Fruit fly (Drosophila melanogaster) whole organism, embryonic: ENCODE measurements around the gene isoQC.

Experiments used
- ATbp ChIP-seq: fragments of 200-800 bp; sonication (Bioruptor generic); optimal IDR thresholded peaks from 2 replicates; lab custom pipeline; 2017; ENCODE audit warnings: missing biosample characterization, mild to moderate bottlenecking, missing genetic modification characterization, missing genetic modification reagents
- B-H2 ChIP-seq: fragments of 200-800 bp; sonication (Bioruptor generic); optimal IDR thresholded peaks from 2 replicates; lab custom pipeline; 2018; ENCODE audit warnings: missing biosample characterization, mild to moderate bottlenecking, missing genetic modification characterization
- C15 ChIP-seq: fragments of 200-800 bp; sonication (Bioruptor generic); IDR thresholded peaks from 3 replicates; pipeline ENCODE4 v1.3.6; 2022; ENCODE audit warnings: missing biosample characterization, missing genetic modification characterization
- CG10209 ChIP-seq: fragments of 200-800 bp; sonication (Bioruptor generic); optimal IDR thresholded peaks from 3 replicates; lab custom pipeline; 2017; ENCODE audit warnings: missing biosample characterization, mild to moderate bottlenecking, missing genetic modification characterization, missing genetic modification reagents
- CG10431 ChIP-seq: fragments of 200-800 bp; sonication (Bioruptor generic); optimal IDR thresholded peaks from 3 replicates; lab custom pipeline; 2018; ENCODE audit warnings: missing biosample characterization, mild to moderate bottlenecking, missing genetic modification characterization
- CG11247 ChIP-seq: fragments of 200-800 bp; sonication (Bioruptor generic); IDR thresholded peaks from 2 replicates; pipeline ENCODE4 v1.3.6; 2022; ENCODE audit warnings: missing biosample characterization, missing genetic modification characterization
- CG11504 ChIP-seq: fragments of 200-800 bp; sonication (Bioruptor generic); optimal IDR thresholded peaks from 3 replicates; lab custom pipeline; 2019; ENCODE audit warnings: missing biosample characterization, mild to moderate bottlenecking, missing genetic modification characterization, moderate library complexity
- CG13424 ChIP-seq: fragments of 200-800 bp; sonication (Bioruptor generic); optimal IDR thresholded peaks from 2 replicates; lab custom pipeline; 2019; ENCODE audit warnings: missing biosample characterization, mild to moderate bottlenecking, missing genetic modification characterization, moderate library complexity
- CG13894 ChIP-seq: fragments of 200-800 bp; sonication (Bioruptor generic); optimal IDR thresholded peaks from 3 replicates; lab custom pipeline; 2018; ENCODE audit warnings: missing biosample characterization, mild to moderate bottlenecking, missing genetic modification characterization, moderate library complexity
- CG15011 ChIP-seq: fragments of 200-800 bp; sonication (Bioruptor generic); optimal IDR thresholded peaks from 3 replicates; lab custom pipeline; 2018; ENCODE audit warnings: missing biosample characterization, mild to moderate bottlenecking, missing genetic modification characterization
- CG15696 ChIP-seq: fragments of 200-800 bp; sonication (Bioruptor generic); optimal IDR thresholded peaks from 2 replicates; lab custom pipeline; 2019; ENCODE audit warnings: missing biosample characterization, mild to moderate bottlenecking, missing genetic modification characterization, moderate library complexity
- CG1647 ChIP-seq: fragments of 200-800 bp; sonication (Bioruptor generic); optimal IDR thresholded peaks from 3 replicates; lab custom pipeline; 2016; ENCODE audit warnings: missing biosample characterization, missing genetic modification characterization
- CG2889 ChIP-seq: fragments of 200-800 bp; sonication (Bioruptor generic); IDR thresholded peaks from 3 replicates; pipeline ENCODE4 v1.3.6; 2022; ENCODE audit warnings: missing biosample characterization, missing genetic modification characterization
- CG4328 ChIP-seq: fragments of 200-800 bp; sonication (Bioruptor generic); optimal IDR thresholded peaks from 3 replicates; lab custom pipeline; 2017; ENCODE audit warnings: missing biosample characterization, missing genetic modification reagents, missing genetic modification characterization
- CG6791 ChIP-seq: fragments of 200-800 bp; sonication (Bioruptor generic); IDR thresholded peaks from 3 replicates; pipeline ENCODE4 v1.3.6; 2022; ENCODE audit warnings: missing biosample characterization, missing genetic modification characterization; ENCODE audit not compliant: partially characterized antibody
- CG6854 ChIP-seq: fragments of 200-800 bp; sonication (Bioruptor generic); optimal IDR thresholded peaks from 3 replicates; lab custom pipeline; 2017; ENCODE audit warnings: missing biosample characterization, mild to moderate bottlenecking, missing genetic modification characterization
- CG7928 ChIP-seq: fragments of 200-800 bp; sonication (Bioruptor generic); optimal IDR thresholded peaks from 2 replicates; lab custom pipeline; 2017; ENCODE audit warnings: missing biosample characterization, mild to moderate bottlenecking, missing genetic modification characterization
- CG8944 ChIP-seq: fragments of 200-800 bp; sonication (Bioruptor generic); optimal IDR thresholded peaks from 3 replicates; lab custom pipeline; 2016; ENCODE audit warnings: missing biosample characterization, missing genetic modification characterization
- CG9437 ChIP-seq: fragments of 200-800 bp; sonication (Bioruptor generic); optimal IDR thresholded peaks from 2 replicates; lab custom pipeline; 2018; ENCODE audit warnings: missing biosample characterization, mild to moderate bottlenecking, missing genetic modification characterization
- Dad ChIP-seq: fragments of 200-800 bp; sonication (Bioruptor generic); optimal IDR thresholded peaks from 3 replicates; lab custom pipeline; 2016; ENCODE audit warnings: missing biosample characterization, missing genetic modification characterization
- Dip3 ChIP-seq: fragments of 200-800 bp; sonication (Bioruptor generic); optimal IDR thresholded peaks from 3 replicates; lab custom pipeline; 2016; ENCODE audit warnings: missing biosample characterization, missing genetic modification characterization
- Ets97D ChIP-seq: fragments of 200-800 bp; sonication (Bioruptor generic); optimal IDR thresholded peaks from 3 replicates; lab custom pipeline; 2016; ENCODE audit warnings: missing biosample characterization, missing genetic modification characterization
- Fer3 ChIP-seq: fragments of 200-800 bp; sonication (Bioruptor generic); optimal IDR thresholded peaks from 2 replicates; lab custom pipeline; 2018; ENCODE audit warnings: missing biosample characterization, mild to moderate bottlenecking, missing genetic modification characterization, moderate library complexity
- H15 ChIP-seq: fragments of 200-800 bp; sonication (Bioruptor generic); IDR thresholded peaks from 3 replicates; pipeline ENCODE4 v1.3.6; 2022; ENCODE audit warnings: missing biosample characterization, missing genetic modification characterization
- HLH54F ChIP-seq: fragments of 200-800 bp; sonication (Bioruptor generic); optimal IDR thresholded peaks from 3 replicates; lab custom pipeline; 2016; ENCODE audit warnings: missing biosample characterization, missing genetic modification characterization
- Hr3 ChIP-seq: fragments of 200-800 bp; sonication (Bioruptor generic); optimal IDR thresholded peaks from 3 replicates; lab custom pipeline; 2016; ENCODE audit warnings: missing biosample characterization, missing genetic modification characterization
- MESR4 ChIP-seq: fragments of 200-800 bp; sonication (Bioruptor generic); optimal IDR thresholded peaks from 2 replicates; lab custom pipeline; 2018; ENCODE audit warnings: missing biosample characterization, mild to moderate bottlenecking, missing genetic modification characterization, moderate library complexity
- Myb ChIP-seq: fragments of 200-800 bp; sonication (Bioruptor generic); optimal IDR thresholded peaks from 2 replicates; lab custom pipeline; 2016; ENCODE audit warnings: missing biosample characterization, missing genetic modification characterization
- Scr ChIP-seq: fragments of 200-800 bp; sonication (Bioruptor generic); IDR thresholded peaks from 2 replicates; pipeline ENCODE4 v1.3.6; 2022; ENCODE audit warnings: missing biosample characterization, missing genetic modification characterization; ENCODE audit not compliant: partially characterized antibody
- Stat92E ChIP-seq, 3 experiments: fragments of >200 bp in 2 of 3; fragments of 200-800 bp in 1 of 3; sonication (Bioruptor generic) in 1 of 3; optimal IDR thresholded peaks; 2 replicates each; lab custom pipeline; 2017 to 2019; ENCODE audit warnings: missing biosample characterization in 3 of 3, missing genetic modification characterization in 3 of 3, mild to moderate bottlenecking in 1 of 3, moderate library complexity in 1 of 3
- bowl ChIP-seq: fragments of 200-800 bp; sonication (Bioruptor generic); IDR thresholded peaks from 2 replicates; pipeline ENCODE4 v1.3.6; 2022; ENCODE audit warnings: missing biosample characterization, missing genetic modification characterization
- dati ChIP-seq: fragments of 200-800 bp; sonication (Bioruptor generic); IDR thresholded peaks from 2 replicates; pipeline ENCODE4 v1.3.6; 2022; ENCODE audit warnings: missing biosample characterization, missing genetic modification characterization
- dimm ChIP-seq: fragments of 200-800 bp; sonication (Bioruptor generic); IDR thresholded peaks from 2 replicates; pipeline ENCODE4 v1.3.6; 2022; ENCODE audit warnings: missing biosample characterization, missing genetic modification characterization
- dmrt99B ChIP-seq: fragments of 200-800 bp; sonication (Bioruptor generic); optimal IDR thresholded peaks from 2 replicates; lab custom pipeline; 2018; ENCODE audit warnings: missing biosample characterization, mild to moderate bottlenecking, missing genetic modification characterization, moderate library complexity
- ewg ChIP-seq: fragments of 200-800 bp; sonication (Bioruptor generic); optimal IDR thresholded peaks from 3 replicates; lab custom pipeline; 2017; ENCODE audit warnings: mild to moderate bottlenecking, missing biosample characterization, missing genetic modification reagents, missing genetic modification characterization
- fd102C ChIP-seq: fragments of 200-800 bp; sonication (Bioruptor generic); optimal IDR thresholded peaks from 2 replicates; lab custom pipeline; 2018; ENCODE audit warnings: missing biosample characterization, mild to moderate bottlenecking, missing genetic modification characterization, moderate library complexity
- gem ChIP-seq: fragments of 200-800 bp; sonication (Bioruptor generic); optimal IDR thresholded peaks from 2 replicates; lab custom pipeline; 2019; ENCODE audit warnings: missing biosample characterization, mild to moderate bottlenecking, missing genetic modification characterization, moderate library complexity
- hb ChIP-seq: fragments of 200-800 bp; sonication (Bioruptor generic); IDR thresholded peaks from 3 replicates; pipeline ENCODE4 v1.3.6; 2022; ENCODE audit warnings: missing biosample characterization, missing genetic modification characterization; ENCODE audit not compliant: partially characterized antibody
- kni ChIP-seq: fragments of 200-800 bp; sonication (Bioruptor generic); optimal IDR thresholded peaks from 3 replicates; lab custom pipeline; 2017; ENCODE audit warnings: mild to moderate bottlenecking, missing biosample characterization, missing genetic modification reagents, missing genetic modification characterization
- knrl ChIP-seq: fragments of 200-800 bp; sonication (Bioruptor generic); IDR thresholded peaks from 3 replicates; pipeline ENCODE4 v1.3.6; 2022; ENCODE audit warnings: missing biosample characterization, missing genetic modification characterization; ENCODE audit not compliant: partially characterized antibody
- lola ChIP-seq, 3 experiments: fragments of >200 bp in 2 of 3; fragments of 200-800 bp in 1 of 3; sonication (Bioruptor generic) in 1 of 3; optimal IDR thresholded peaks; 2 replicates each; lab custom pipeline; 2017 to 2019; ENCODE audit warnings: missing biosample characterization in 3 of 3, missing genetic modification characterization in 3 of 3, mild to moderate bottlenecking in 1 of 3, moderate library complexity in 1 of 3
- pan ChIP-seq, 4 experiments: fragments of >200 bp in 3 of 4; fragments of 200-800 bp in 1 of 4; sonication (Bioruptor generic) in 1 of 4; optimal IDR thresholded peaks in 3 of 4; IDR thresholded peaks in 1 of 4; 2 replicates each; pipeline versions ENCODE4 v1.3.6 to Lab custom; 2017 to 2022; ENCODE audit warnings: missing biosample characterization in 2 of 4, missing genetic modification characterization in 2 of 4, mixed read lengths in 1 of 4
- pho ChIP-seq: fragments of 200-800 bp; sonication (Bioruptor generic); optimal IDR thresholded peaks from 2 replicates; lab custom pipeline; 2016; ENCODE audit warnings: missing biosample characterization, missing genetic modification characterization
- pnt ChIP-seq: fragments of 200-800 bp; sonication (Bioruptor generic); optimal IDR thresholded peaks from 3 replicates; lab custom pipeline; 2016; ENCODE audit warnings: missing biosample characterization, missing genetic modification characterization
- psq ChIP-seq: fragments of 200-800 bp; sonication (Bioruptor generic); optimal IDR thresholded peaks from 2 replicates; lab custom pipeline; 2017; ENCODE audit warnings: missing biosample characterization, missing genetic modification characterization
- sima ChIP-seq: fragments of 200-800 bp; sonication (Bioruptor generic); optimal IDR thresholded peaks from 2 replicates; lab custom pipeline; 2016; ENCODE audit warnings: missing biosample characterization, missing genetic modification characterization
- tio ChIP-seq: fragments of 200-800 bp; sonication (Bioruptor generic); optimal IDR thresholded peaks from 2 replicates; lab custom pipeline; 2017; ENCODE audit warnings: missing biosample characterization, missing genetic modification characterization, inconsistent platforms
- unc-4 ChIP-seq: fragments of 200-800 bp; sonication (Bioruptor generic); IDR thresholded peaks from 2 replicates; pipeline ENCODE4 v1.3.6; 2022; ENCODE audit warnings: missing biosample characterization, missing genetic modification characterization; ENCODE audit not compliant: partially characterized antibody

Gene isoQC

dm6 chr3L:20516519-20517178, 42.4 kb downstream of the isoQC start (continued):
- TF ChIP-seq CG13894 (tag; lab: Kevin White, UChicago) (no peak), dmrt99B (tag; lab: Kevin White, UChicago) (peak; percentile 41), Dip3 (GFP tag; lab: Kevin White, UChicago) (no peak), kni (GFP tag; lab: Kevin White, UChicago) (peak; percentile 49), CG11504 (peak; percentile 70), CG7928 (no peak), psq (GFP tag; lab: Kevin White, UChicago) (no peak), unc-4 (GFP tag; lab: Robert Waterston, UW) (no peak), CG6854 (GFP tag; lab: Kevin White, UChicago) (peak; percentile 52), CG8944 (GFP tag; lab: Kevin White, UChicago) (no peak), CG10209 (GFP tag; lab: Kevin White, UChicago) (no peak), CG15011 (peak; percentile 35), dimm (GFP tag; lab: Robert Waterston, UW) (no peak), CG4328 (GFP tag; lab: Kevin White, UChicago) (no peak), dati (no peak), B-H2 (GFP tag; lab: Kevin White, UChicago) (no peak), pnt (no peak), tio (GFP tag; lab: Kevin White, UChicago) (peak; percentile 4), ewg (no peak), CG6791 (GFP tag; lab: Robert Waterston, UW) (peak; percentile 62; the same call in 1 of the 3 replicates), lola (GFP tag; optimal IDR thresholded peaks at IDR 0.05; lab: Kevin White, UChicago) (peak in 1 of 3 experiments; percentile 46), Stat92E (GFP tag; optimal IDR thresholded peaks at IDR 0.05; lab: Kevin White, UChicago) (peak in 1 of 3 experiments; percentile 32), Scr (GFP tag; lab: Robert Waterston, UW) (0 out of 2 replicates have a peak, but pooled peaks have one; percentile 9), HLH54F (no peak), CG9437 (peak; percentile 53), pho (no peak), CG11247 (GFP tag; lab: Robert Waterston, UW) (no peak), fd102C (GFP tag; lab: Kevin White, UChicago) (no peak), CG10431 (GFP tag; lab: Kevin White, UChicago) (no peak), H15 (GFP tag; lab: Robert Waterston, UW) (no peak), hb (GFP tag; lab: Robert Waterston, UW) (no peak), C15 (GFP tag; lab: Robert Waterston, UW) (no peak), Myb (GFP tag; lab: Kevin White, UChicago) (no peak), Dad (GFP tag; lab: Kevin White, UChicago) (no peak), CG2889 (peak; percentile 67; the same call in 2 of the 3 replicates), CG1647 (GFP tag; lab: Kevin White, UChicago) (no peak), ATbp (GFP tag; lab: Kevin White, UChicago) (peak; percentile 36), CG13424 (peak; percentile 61), pan (optimal IDR thresholded peaks at IDR 0.05; lab: Kevin White, UChicago) (no peak), pan (GFP tag; optimal IDR thresholded peaks at IDR 0.05 in 1 of 2, IDR thresholded peaks at IDR 0.05 in 1 of 2) (peak in 1 of 2 experiments; percentile 54), bowl (no peak), sima (GFP tag; lab: Kevin White, UChicago) (no peak), Fer3 (tag; lab: Kevin White, UChicago) (peak; percentile 28), Ets97D (GFP tag; lab: Kevin White, UChicago) (no peak), CG15696 (tag; lab: Kevin White, UChicago) (peak; percentile 61), knrl (GFP tag; lab: Robert Waterston, UW) (peak; percentile 31; the same call in 1 of the 3 replicates), MESR4 (no peak), Hr3 (no peak), gem (tag; lab: Kevin White, UChicago) (peak; percentile 75)
